Worm (Caenorhabditis elegans) whole organism, L4/young adult: ENCODE results near the gene R07B7.2.

Experiments used
- W03F9.2 ChIP-seq: fragments of 150-350 bp; optimal IDR thresholded peaks from 2 replicates; lab custom pipeline; 2014; ENCODE audit warnings: missing biosample characterization, missing genetic modification characterization
- dao-5 ChIP-seq: sonication (generic microtip); optimal IDR thresholded peaks from 2 replicates; lab custom pipeline; 2016; ENCODE audit warnings: missing genotype, missing genetic modification characterization, moderate library complexity, missing compliant biosample characterization
- him-1 ChIP-seq: sonication (generic microtip); optimal IDR thresholded peaks from 2 replicates; lab custom pipeline; 2016; ENCODE audit warnings: missing genotype, missing genetic modification reagents, missing genetic modification characterization, missing compliant biosample characterization

DNA sequence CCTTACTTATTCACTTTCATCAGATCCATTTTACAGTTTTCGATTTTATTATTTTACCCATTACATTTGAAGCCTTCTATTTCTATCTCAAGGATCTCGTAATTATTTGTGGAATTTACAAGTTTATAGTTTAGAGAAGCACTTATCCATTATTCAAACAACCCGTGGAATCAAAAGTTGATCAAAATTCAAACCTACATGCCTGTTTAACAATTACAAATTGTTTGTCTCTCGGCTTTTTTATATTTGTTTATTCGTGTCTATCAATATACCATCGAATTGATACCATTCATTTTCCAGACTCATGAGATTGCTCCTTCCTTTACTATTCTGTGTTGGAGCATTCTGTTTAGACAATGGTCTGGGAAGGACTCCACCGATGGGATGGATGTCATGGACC, 27.4 kb upstream of the R07B7.2 start, which contains the start of gene gana-1:
- TF ChIP-seq him-1, result no peak
- TF ChIP-seq W03F9.2 (tag; lab: Kevin White, UChicago), result no peak
- TF ChIP-seq dao-5 (tag; lab: Kevin White, UChicago), result no peak
